Fruit fly (Drosophila melanogaster) whole organism, embryonic: Measurements from ENCODE around the gene rho-4.

Experiments used
- BEAF-32 ChIP-seq: fragments of 200-800 bp; sonication (Bioruptor generic); optimal IDR thresholded peaks from 3 replicates; lab custom pipeline; 2017; ENCODE audit warnings: missing biosample characterization, missing genetic modification characterization, mild to moderate bottlenecking, moderate library complexity, missing genetic modification reagents
- Bgb ChIP-seq: fragments of 200-800 bp; sonication (Bioruptor generic); IDR thresholded peaks from 2 replicates; pipeline ENCODE4 v1.3.6; 2022; ENCODE audit warnings: missing biosample characterization, missing genetic modification characterization; ENCODE audit not compliant: partially characterized antibody
- Blimp-1 ChIP-seq: fragments of 200-800 bp; sonication (Bioruptor generic); optimal IDR thresholded peaks from 3 replicates; lab custom pipeline; 2018; ENCODE audit warnings: missing biosample characterization, missing genetic modification characterization, mild to moderate bottlenecking, moderate library complexity, missing genetic modification reagents
- CG10321 ChIP-seq: fragments of 200-800 bp; sonication (Bioruptor generic); IDR thresholded peaks from 2 replicates; pipeline ENCODE4 v1.3.6; 2022; ENCODE audit warnings: missing biosample characterization, missing genetic modification characterization
- CG10431 ChIP-seq: fragments of 200-800 bp; sonication (Bioruptor generic); optimal IDR thresholded peaks from 3 replicates; lab custom pipeline; 2018; ENCODE audit warnings: missing biosample characterization, mild to moderate bottlenecking, missing genetic modification characterization
- CG10959 ChIP-seq: fragments of 200-800 bp; sonication (Bioruptor generic); IDR thresholded peaks from 2 replicates; pipeline ENCODE4 v1.3.6; 2022; ENCODE audit warnings: missing biosample characterization, missing genetic modification characterization
- CG10979 ChIP-seq: fragments of 200-800 bp; sonication (Bioruptor generic); optimal IDR thresholded peaks from 2 replicates; lab custom pipeline; 2018; ENCODE audit warnings: missing biosample characterization, mild to moderate bottlenecking, missing genetic modification characterization, moderate library complexity
- CG13287 ChIP-seq: fragments of 200-800 bp; sonication (Bioruptor generic); IDR thresholded peaks from 2 replicates; pipeline ENCODE4 v1.3.6; 2022; ENCODE audit warnings: missing biosample characterization, missing genetic modification characterization; ENCODE audit not compliant: partially characterized antibody
- CG14860 ChIP-seq: fragments of 200-800 bp; sonication (Bioruptor generic); IDR thresholded peaks from 3 replicates; pipeline ENCODE4 v1.3.6; 2022; ENCODE audit warnings: missing biosample characterization, missing genetic modification characterization; ENCODE audit not compliant: partially characterized antibody
- CG15514 ChIP-seq: fragments of 200-800 bp; sonication (Bioruptor generic); optimal IDR thresholded peaks from 3 replicates; lab custom pipeline; 2017; ENCODE audit warnings: missing biosample characterization, missing genetic modification characterization, mild to moderate bottlenecking, moderate library complexity, missing genetic modification reagents
- CG15601 ChIP-seq: fragments of 200-800 bp; sonication (Bioruptor generic); optimal IDR thresholded peaks from 3 replicates; lab custom pipeline; 2019; ENCODE audit warnings: missing biosample characterization, mild to moderate bottlenecking, missing genetic modification characterization, moderate library complexity
- CG18619 ChIP-seq: fragments of 200-800 bp; sonication (Bioruptor generic); optimal IDR thresholded peaks from 3 replicates; lab custom pipeline; 2017; ENCODE audit warnings: missing biosample characterization, mild to moderate bottlenecking, missing genetic modification characterization
- CG2129 ChIP-seq: fragments of 200-800 bp; sonication (Bioruptor generic); IDR thresholded peaks from 2 replicates; pipeline ENCODE4 v1.3.6; 2022; ENCODE audit warnings: missing biosample characterization, missing genetic modification characterization; ENCODE audit not compliant: partially characterized antibody
- CG34224 ChIP-seq: fragments of 200-800 bp; sonication (Bioruptor generic); IDR thresholded peaks from 3 replicates; pipeline ENCODE4 v1.3.6; 2022; ENCODE audit warnings: missing biosample characterization, missing genetic modification characterization; ENCODE audit not compliant: partially characterized antibody
- CG34422 ChIP-seq: fragments of 200-800 bp; sonication (Bioruptor generic); IDR thresholded peaks from 3 replicates; pipeline ENCODE4 v1.3.6; 2022; ENCODE audit warnings: missing biosample characterization, missing genetic modification characterization
- CG3847 ChIP-seq: fragments of 200-800 bp; sonication (Bioruptor generic); IDR thresholded peaks from 2 replicates; pipeline ENCODE4 v1.3.6; 2022; ENCODE audit warnings: missing biosample characterization, missing genetic modification characterization
- CG4820 ChIP-seq: fragments of 200-800 bp; sonication (Bioruptor generic); optimal IDR thresholded peaks from 3 replicates; lab custom pipeline; 2016; ENCODE audit warnings: missing biosample characterization, missing genetic modification characterization
- CG6175 ChIP-seq: fragments of 200-800 bp; sonication (Bioruptor generic); IDR thresholded peaks from 3 replicates; pipeline ENCODE4 v1.3.6; 2022; ENCODE audit warnings: missing biosample characterization, missing genetic modification characterization
- CG8281 ChIP-seq: fragments of 200-800 bp; sonication (Bioruptor generic); optimal IDR thresholded peaks from 2 replicates; lab custom pipeline; 2018; ENCODE audit warnings: missing biosample characterization, mild to moderate bottlenecking, missing genetic modification characterization, moderate library complexity
- CG8765 ChIP-seq: fragments of 200-800 bp; sonication (Bioruptor generic); IDR thresholded peaks from 2 replicates; pipeline ENCODE4 v1.3.6; 2022; ENCODE audit warnings: missing biosample characterization, missing genetic modification characterization
- D19B ChIP-seq: fragments of 200-800 bp; sonication (Bioruptor generic); optimal IDR thresholded peaks from 2 replicates; lab custom pipeline; 2017; ENCODE audit warnings: missing biosample characterization, mild to moderate bottlenecking, missing genetic modification characterization
- Deaf1 ChIP-seq: fragments of 200-800 bp; optimal IDR thresholded peaks from 3 replicates; lab custom pipeline; 2019; ENCODE audit warnings: missing biosample characterization, mild to moderate bottlenecking, missing genetic modification characterization, moderate library complexity
- Doc2 ChIP-seq: fragments of 200-800 bp; sonication (Bioruptor generic); IDR thresholded peaks from 2 replicates; pipeline ENCODE4 v1.3.6; 2022; ENCODE audit warnings: missing biosample characterization, missing genetic modification characterization
- Gug ChIP-seq: fragments of 200-800 bp; sonication (Bioruptor generic); IDR thresholded peaks from 4 replicates; pipeline ENCODE4 v1.3.6; 2022; ENCODE audit warnings: missing biosample characterization, missing genetic modification characterization
- HmgD ChIP-seq: fragments of 200-800 bp; sonication (Bioruptor generic); optimal IDR thresholded peaks from 3 replicates; lab custom pipeline; 2016; ENCODE audit warnings: missing biosample characterization, missing genetic modification characterization
- MTF-1 ChIP-seq: fragments of 200-800 bp; sonication (Bioruptor generic); optimal IDR thresholded peaks from 2 replicates; lab custom pipeline; 2018; ENCODE audit warnings: missing biosample characterization, mild to moderate bottlenecking, missing genetic modification characterization, borderline replicate concordance
- Mes4 ChIP-seq: fragments of 200-800 bp; sonication (Bioruptor generic); optimal IDR thresholded peaks from 2 replicates; lab custom pipeline; 2016; ENCODE audit warnings: missing biosample characterization, missing genetic modification characterization
- NfI ChIP-seq: fragments of 200-800 bp; sonication (Bioruptor generic); optimal IDR thresholded peaks from 3 replicates; lab custom pipeline; 2018; ENCODE audit warnings: missing biosample characterization, mild to moderate bottlenecking, missing genetic modification characterization, moderate library complexity
- Optix ChIP-seq: fragments of 200-800 bp; sonication (Bioruptor generic); IDR thresholded peaks from 3 replicates; pipeline ENCODE4 v1.3.6; 2022; ENCODE audit warnings: missing biosample characterization, missing genetic modification characterization
- Ptx1 ChIP-seq: fragments of 200-800 bp; sonication (Bioruptor generic); IDR thresholded peaks from 2 replicates; pipeline ENCODE4 v1.3.6; 2022; ENCODE audit warnings: missing biosample characterization, missing genetic modification characterization
- Sox100B ChIP-seq: fragments of 200-800 bp; sonication (Bioruptor generic); optimal IDR thresholded peaks from 3 replicates; lab custom pipeline; 2018; ENCODE audit warnings: missing biosample characterization, mild to moderate bottlenecking, missing genetic modification characterization
- Xbp1 ChIP-seq: fragments of 200-800 bp; sonication (Bioruptor generic); optimal IDR thresholded peaks from 3 replicates; lab custom pipeline; 2016; ENCODE audit warnings: missing biosample characterization, mild to moderate bottlenecking, missing genetic modification characterization
- Xrp1 ChIP-seq: fragments of 200-800 bp; sonication (Bioruptor generic); IDR thresholded peaks from 2 replicates; pipeline ENCODE4 v1.3.6; 2022; ENCODE audit warnings: missing biosample characterization, missing genetic modification characterization
- ase ChIP-seq: fragments of 200-800 bp; sonication (Bioruptor generic); IDR thresholded peaks from 3 replicates; pipeline ENCODE4 v1.3.6; 2022; ENCODE audit warnings: missing biosample characterization, missing genetic modification characterization
- cas ChIP-seq: fragments of 200-800 bp; sonication (Bioruptor generic); IDR thresholded peaks from 2 replicates; pipeline ENCODE4 v1.3.6; 2022; ENCODE audit warnings: missing biosample characterization, missing genetic modification characterization
- chinmo ChIP-seq: fragments of 200-800 bp; sonication (Bioruptor generic); IDR thresholded peaks from 4 replicates; pipeline ENCODE4 v1.3.6; 2022; ENCODE audit warnings: missing biosample characterization, missing genetic modification characterization; ENCODE audit not compliant: partially characterized antibody
- chm ChIP-seq: fragments of 200-800 bp; sonication (Bioruptor generic); IDR thresholded peaks from 2 replicates; pipeline ENCODE4 v1.3.6; 2022; ENCODE audit warnings: missing biosample characterization, missing genetic modification characterization
- dimm ChIP-seq: fragments of 200-800 bp; sonication (Bioruptor generic); IDR thresholded peaks from 2 replicates; pipeline ENCODE4 v1.3.6; 2022; ENCODE audit warnings: missing biosample characterization, missing genetic modification characterization
- dpn ChIP-seq, 2 experiments: fragments of 200-800 bp; sonication (Bioruptor generic); optimal IDR thresholded peaks; 3 replicates each; lab custom pipeline; 2016; ENCODE audit warnings: missing biosample characterization in 2 of 2, missing genetic modification characterization in 2 of 2
- her ChIP-seq: fragments of 200-800 bp; sonication (Bioruptor generic); optimal IDR thresholded peaks from 2 replicates; lab custom pipeline; 2016; ENCODE audit warnings: missing biosample characterization, missing genetic modification characterization
- jing ChIP-seq: fragments of 200-800 bp; sonication (Bioruptor generic); optimal IDR thresholded peaks from 2 replicates; lab custom pipeline; 2018; ENCODE audit warnings: missing biosample characterization, mild to moderate bottlenecking, missing genetic modification characterization
- lilli ChIP-seq: fragments of 200-800 bp; sonication (Bioruptor generic); optimal IDR thresholded peaks from 3 replicates; lab custom pipeline; 2016; ENCODE audit warnings: missing biosample characterization, missing genetic modification characterization
- lmd ChIP-seq: fragments of 200-800 bp; sonication (Bioruptor generic); IDR thresholded peaks from 2 replicates; pipeline ENCODE4 v1.3.6; 2022; ENCODE audit warnings: missing biosample characterization, missing genetic modification characterization
- nom ChIP-seq: fragments of 200-800 bp; sonication (Bioruptor generic); optimal IDR thresholded peaks from 2 replicates; lab custom pipeline; 2017; ENCODE audit warnings: missing biosample characterization, missing genetic modification characterization, mild to moderate bottlenecking, moderate library complexity, missing genetic modification reagents
- pita ChIP-seq: fragments of 200-800 bp; sonication (Bioruptor generic); optimal IDR thresholded peaks from 2 replicates; lab custom pipeline; 2017; ENCODE audit warnings: missing biosample characterization, mild to moderate bottlenecking, missing genetic modification characterization
- prd ChIP-seq, 3 experiments: fragments of >200 bp in 2 of 3; fragments of 200-800 bp in 1 of 3; sonication (Bioruptor generic) in 1 of 3; optimal IDR thresholded peaks in 2 of 3; IDR thresholded peaks in 1 of 3; 2 replicates in 2 of 3; 3 replicates in 1 of 3; pipeline versions ENCODE4 v1.3.6 to Lab custom; 2017 to 2022; ENCODE audit warnings: missing biosample characterization in 1 of 3, missing genetic modification characterization in 1 of 3
- pzg ChIP-seq: fragments of 200-800 bp; sonication (Bioruptor generic); optimal IDR thresholded peaks from 3 replicates; lab custom pipeline; 2018; ENCODE audit warnings: missing biosample characterization, mild to moderate bottlenecking, missing genetic modification characterization, moderate library complexity
- tx ChIP-seq: fragments of 200-800 bp; sonication (Bioruptor generic); optimal IDR thresholded peaks from 2 replicates; lab custom pipeline; 2016; ENCODE audit warnings: missing biosample characterization, missing genetic modification characterization
- vnd ChIP-seq: fragments of 200-800 bp; sonication (Bioruptor generic); IDR thresholded peaks from 3 replicates; pipeline ENCODE4 v1.3.6; 2022; ENCODE audit warnings: missing biosample characterization, missing genetic modification characterization; ENCODE audit not compliant: partially characterized antibody

rho-4 gene

dm6 chrX:11558389-11558908 lies 41.2 kb upstream of the rho-4 start, which contains the start of gene CG1572 (continued):
- TF ChIP-seq prd (optimal IDR thresholded peaks at IDR 0.05; lab: Kevin White, UChicago): no peak
- no peak for TF ChIP-seq prd (GFP tag; IDR thresholded peaks at IDR 0.05; lab: Robert Waterston, UW)
- TF ChIP-seq CG15514 (GFP tag; lab: Kevin White, UChicago): peak; percentile 20
- no peak for TF ChIP-seq CG10979 (tag; lab: Kevin White, UChicago)
- no peak for TF ChIP-seq CG8765 (GFP tag; lab: Robert Waterston, UW)
- no peak for TF ChIP-seq HmgD (GFP tag; lab: Kevin White, UChicago)
- TF ChIP-seq Deaf1: peak; percentile 22
- peak in 1 of 2 experiments; percentile 0 for TF ChIP-seq dpn (GFP tag; optimal IDR thresholded peaks at IDR 0.05; lab: Kevin White, UChicago)
- TF ChIP-seq BEAF-32 (GFP tag; lab: Kevin White, UChicago): no peak
- TF ChIP-seq CG4820 (GFP tag; lab: Kevin White, UChicago): no peak
- TF ChIP-seq CG10431: no peak
- peak; percentile 28 for TF ChIP-seq lilli (GFP tag; lab: Kevin White, UChicago)
- 0 out of 3 replicates have a peak, but pooled peaks have one; percentile 56 for TF ChIP-seq CG6175 (GFP tag; lab: Robert Waterston, UW)
- 0 out of 2 replicates have a peak, but pooled peaks have one; percentile 12 for TF ChIP-seq CG3847 (GFP tag; lab: Robert Waterston, UW)
- no peak for TF ChIP-seq jing (GFP tag; lab: Kevin White, UChicago)
- TF ChIP-seq CG13287 (GFP tag; lab: Robert Waterston, UW): peak; percentile 8; the same call in 1 of the 2 replicates
- TF ChIP-seq CG34224 (GFP tag; lab: Robert Waterston, UW): peak; percentile 37; the same call in 1 of the 3 replicates
- no peak for TF ChIP-seq CG15601 (tag; lab: Kevin White, UChicago)
- no peak for TF ChIP-seq CG18619 (GFP tag; lab: Kevin White, UChicago)
- no peak for TF ChIP-seq Optix
- TF ChIP-seq Xbp1 (GFP tag; lab: Kevin White, UChicago): peak; percentile 14
- no peak for TF ChIP-seq Sox100B (GFP tag; lab: Kevin White, UChicago)
- TF ChIP-seq dimm (GFP tag; lab: Robert Waterston, UW): no peak
- TF ChIP-seq CG14860 (GFP tag; lab: Robert Waterston, UW): no peak
- TF ChIP-seq her (GFP tag; lab: Kevin White, UChicago): peak; percentile 35
- no peak for TF ChIP-seq Gug
- no peak for TF ChIP-seq Doc2 (GFP tag; lab: Robert Waterston, UW)
- peak; percentile 44; the same call in 1 of the 3 replicates for TF ChIP-seq CG34422 (GFP tag; lab: Robert Waterston, UW)
- TF ChIP-seq chinmo (GFP tag; lab: Robert Waterston, UW): 0 out of 4 replicates have a peak, but pooled peaks have one; percentile 46
- TF ChIP-seq Mes4 (GFP tag; lab: Kevin White, UChicago): no peak
- TF ChIP-seq Xrp1 (GFP tag; lab: Robert Waterston, UW): no peak
- TF ChIP-seq cas: no peak
- TF ChIP-seq MTF-1 (GFP tag; lab: Kevin White, UChicago): no peak
- peak; percentile 53; the same call in 1 of the 2 replicates for TF ChIP-seq Bgb (GFP tag; lab: Robert Waterston, UW)
- TF ChIP-seq nom (GFP tag; lab: Kevin White, UChicago): peak; percentile 7
- peak; percentile 31; the same call in 1 of the 2 replicates for TF ChIP-seq lmd
- TF ChIP-seq NfI: peak; percentile 20
- no peak for TF ChIP-seq CG10959
- no peak for TF ChIP-seq CG10321 (GFP tag; lab: Robert Waterston, UW)
- no peak for TF ChIP-seq pita
- no peak for TF ChIP-seq tx
- peak; percentile 78 for TF ChIP-seq D19B
- TF ChIP-seq vnd (GFP tag; lab: Robert Waterston, UW): no peak
- peak; percentile 85 for TF ChIP-seq Blimp-1 (GFP tag; lab: Kevin White, UChicago)
- no peak for TF ChIP-seq Ptx1 (GFP tag; lab: Robert Waterston, UW)
- no peak for TF ChIP-seq CG2129 (GFP tag; lab: Robert Waterston, UW)
- no peak for TF ChIP-seq ase (GFP tag; lab: Robert Waterston, UW)
- TF ChIP-seq chm: peak; percentile 23; the same call in 1 of the 2 replicates
- TF ChIP-seq pzg (GFP tag; lab: Kevin White, UChicago): no peak
- TF ChIP-seq CG8281 (tag; lab: Kevin White, UChicago): no peak
